Fruit fly (Drosophila melanogaster) whole organism, embryonic: ENCODE measurements around the gene Muc68E.

Source experiments
- Adf1 ChIP-seq: fragments of 200-800 bp; sonication (Bioruptor generic); IDR thresholded peaks from 2 replicates; pipeline ENCODE4 v1.3.6; 2022; ENCODE audit warnings: missing biosample characterization, missing genetic modification characterization
- CG17359 ChIP-seq: fragments of 200-800 bp; sonication (Bioruptor generic); optimal IDR thresholded peaks from 3 replicates; lab custom pipeline; 2018; ENCODE audit warnings: missing biosample characterization, mild to moderate bottlenecking, missing genetic modification characterization, moderate library complexity
- Kr ChIP-seq: fragments of 200-800 bp; sonication (Bioruptor generic); optimal IDR thresholded peaks from 2 replicates; lab custom pipeline; 2017; ENCODE audit warnings: missing biosample characterization, mild to moderate bottlenecking, missing genetic modification characterization
- cwo ChIP-seq: fragments of 200-800 bp; sonication (Bioruptor generic); optimal IDR thresholded peaks from 3 replicates; lab custom pipeline; 2017; ENCODE audit warnings: missing biosample characterization, missing genetic modification characterization, mild to moderate bottlenecking, moderate library complexity, missing genetic modification reagents
- mld ChIP-seq: fragments of 200-800 bp; sonication (Bioruptor generic); IDR thresholded peaks from 3 replicates; pipeline ENCODE4 v1.3.6; 2022; ENCODE audit warnings: missing biosample characterization, missing genetic modification characterization; ENCODE audit not compliant: partially characterized antibody
- nau ChIP-seq: fragments of 200-800 bp; sonication (Bioruptor generic); optimal IDR thresholded peaks from 3 replicates; lab custom pipeline; 2017; ENCODE audit warnings: missing biosample characterization, mild to moderate bottlenecking, missing genetic modification characterization, missing genetic modification reagents
- nom ChIP-seq: fragments of 200-800 bp; sonication (Bioruptor generic); optimal IDR thresholded peaks from 2 replicates; lab custom pipeline; 2017; ENCODE audit warnings: missing biosample characterization, missing genetic modification characterization, mild to moderate bottlenecking, moderate library complexity, missing genetic modification reagents
- psq ChIP-seq: fragments of 200-800 bp; sonication (Bioruptor generic); optimal IDR thresholded peaks from 2 replicates; lab custom pipeline; 2017; ENCODE audit warnings: missing biosample characterization, missing genetic modification characterization
- sisA ChIP-seq: fragments of 200-800 bp; sonication (Bioruptor generic); IDR thresholded peaks from 2 replicates; pipeline ENCODE4 v1.3.6; 2022; ENCODE audit warnings: missing biosample characterization, missing genetic modification characterization
- unc-4 ChIP-seq: fragments of 200-800 bp; sonication (Bioruptor generic); IDR thresholded peaks from 2 replicates; pipeline ENCODE4 v1.3.6; 2022; ENCODE audit warnings: missing biosample characterization, missing genetic modification characterization; ENCODE audit not compliant: partially characterized antibody

DNA sequence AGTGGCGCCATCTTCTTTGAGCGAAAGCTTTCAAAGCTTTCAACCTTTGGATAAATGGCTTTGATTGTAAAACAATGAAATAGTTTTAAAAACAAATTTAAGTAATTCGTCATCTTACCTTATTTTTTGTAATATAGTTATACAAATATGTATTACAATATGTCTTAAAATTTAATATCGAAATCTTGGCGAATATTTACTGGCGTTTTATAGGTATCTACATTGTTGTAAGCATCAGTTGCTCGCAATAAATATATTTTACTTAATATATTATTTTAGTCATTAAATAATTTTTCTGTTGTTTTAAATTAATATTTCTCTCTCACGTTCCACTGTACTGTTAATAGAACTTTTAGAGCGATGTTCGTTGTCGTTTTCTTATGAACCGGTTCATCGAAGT is 31.2 kb downstream of the Muc68E start, which contains the start of gene Rpt4R:
- no peak for TF ChIP-seq mld
- TF ChIP-seq psq (GFP tag; lab: Kevin White, UChicago), result no peak
- TF ChIP-seq CG17359, result no peak
- no peak for TF ChIP-seq cwo (GFP tag; lab: Kevin White, UChicago)
- TF ChIP-seq nau, result no peak
- TF ChIP-seq sisA, result no peak
- TF ChIP-seq nom (GFP tag; lab: Kevin White, UChicago), result no peak
- TF ChIP-seq Kr (GFP tag; lab: Kevin White, UChicago), result no peak
- no peak for TF ChIP-seq Adf1 (GFP tag; lab: Robert Waterston, UW)
- TF ChIP-seq unc-4 (GFP tag; lab: Robert Waterston, UW), result no peak
